Worm (Caenorhabditis elegans) whole organism, young adult: ENCODE data around the gene flp-19.

Experiments used
- B0019.2 ChIP-seq: fragments of 200-800 bp; sonication (Bioruptor generic); conservative IDR thresholded peaks from 2 replicates; pipeline ENCODE4 v1.3.6; 2022; ENCODE audit warnings: missing genetic modification reagents, missing genetic modification characterization, missing compliant biosample characterization
- B0336.3 ChIP-seq: fragments of 200-800 bp; sonication (Bioruptor generic); IDR thresholded peaks from 2 replicates; pipeline ENCODE4 v1.3.6; 2022; ENCODE audit warnings: missing genetic modification characterization, missing compliant biosample characterization
- F23B12.7 ChIP-seq: sonication (generic microtip); optimal IDR thresholded peaks from 2 replicates; lab custom pipeline; 2017; ENCODE audit warnings: missing genetic modification characterization, mild to moderate bottlenecking, missing compliant biosample characterization, antibody characterized with exemption, moderate library complexity; ENCODE audit not compliant: insufficient read depth
- F33H1.4 ChIP-seq: fragments of 200-800 bp; sonication (Bioruptor generic); IDR thresholded peaks from 2 replicates; pipeline ENCODE4 v1.3.6; 2022; ENCODE audit warnings: missing genetic modification reagents, missing genetic modification characterization, missing compliant biosample characterization
- F37B4.10 ChIP-seq: fragments of 200-800 bp; sonication (Bioruptor generic); IDR thresholded peaks from 2 replicates; pipeline ENCODE4 v1.3.6; 2022; ENCODE audit warnings: missing genetic modification characterization, missing compliant biosample characterization
- F57A8.1 ChIP-seq: fragments of 200-800 bp; sonication (Bioruptor generic); optimal IDR thresholded peaks from 2 replicates; lab custom pipeline; 2018; ENCODE audit warnings: mild to moderate bottlenecking, missing genetic modification characterization, moderate library complexity, missing compliant biosample characterization
- F57C9.4 ChIP-seq: sonication (generic microtip); optimal IDR thresholded peaks from 2 replicates; lab custom pipeline; 2017; ENCODE audit warnings: mild to moderate bottlenecking, missing genetic modification characterization, missing compliant biosample characterization
- Y53F4B.3 ChIP-seq: fragments of 200-800 bp; sonication (Bioruptor generic); IDR thresholded peaks from 2 replicates; pipeline ENCODE4 v1.3.6; 2022; ENCODE audit warnings: missing genetic modification reagents, missing genetic modification characterization, missing compliant biosample characterization
- Y53G8AR.9 ChIP-seq: fragments of 200-800 bp; sonication (Bioruptor generic); conservative IDR thresholded peaks from 2 replicates; pipeline ENCODE4 v1.3.6; 2022; ENCODE audit warnings: missing genetic modification reagents, missing genetic modification characterization, missing compliant biosample characterization
- aptf-3 ChIP-seq: fragments of 200-800 bp; sonication (Bioruptor generic); IDR thresholded peaks from 2 replicates; pipeline ENCODE4 v1.3.6; 2022; ENCODE audit warnings: missing genetic modification characterization, missing compliant biosample characterization
- athp-1 ChIP-seq: sonication (generic microtip); optimal IDR thresholded peaks from 2 replicates; lab custom pipeline; 2017; ENCODE audit warnings: mild to moderate bottlenecking, missing genetic modification characterization, missing compliant biosample characterization
- attf-5 ChIP-seq: fragments of 200-800 bp; sonication (Bioruptor generic); optimal IDR thresholded peaks from 2 replicates; lab custom pipeline; 2018; ENCODE audit warnings: mild to moderate bottlenecking, missing genetic modification characterization, missing compliant biosample characterization
- attf-6 ChIP-seq: fragments of 200-800 bp; sonication (Bioruptor generic); IDR thresholded peaks from 2 replicates; pipeline ENCODE4 v1.3.6; 2022; ENCODE audit warnings: missing genetic modification reagents, missing genetic modification characterization, missing compliant biosample characterization
- ccch-3 ChIP-seq: fragments of 200-800 bp; sonication (Bioruptor generic); optimal IDR thresholded peaks from 2 replicates; lab custom pipeline; 2018; ENCODE audit warnings: mild to moderate bottlenecking, missing genetic modification characterization, missing compliant biosample characterization
- ceh-27 ChIP-seq: fragments of 200-800 bp; sonication (Bioruptor generic); optimal IDR thresholded peaks from 2 replicates; lab custom pipeline; 2018; ENCODE audit warnings: mild to moderate bottlenecking, missing genetic modification characterization, moderate library complexity, missing compliant biosample characterization
- ceh-40 ChIP-seq: fragments of 200-800 bp; sonication (Bioruptor generic); IDR thresholded peaks from 2 replicates; pipeline ENCODE4 v1.3.6; 2022; ENCODE audit warnings: missing genetic modification characterization, missing compliant biosample characterization
- ceh-58 ChIP-seq: fragments of 200-800 bp; sonication (Bioruptor generic); IDR thresholded peaks from 2 replicates; pipeline ENCODE4 v1.3.6; 2022; ENCODE audit warnings: missing genetic modification characterization, missing compliant biosample characterization
- die-1 ChIP-seq: sonication (generic microtip); optimal IDR thresholded peaks from 2 replicates; lab custom pipeline; 2016; ENCODE audit warnings: missing genotype, mild to moderate bottlenecking, missing genetic modification characterization, missing compliant biosample characterization
- dox-1 ChIP-seq: fragments of 200-800 bp; sonication (Bioruptor generic); IDR thresholded peaks from 2 replicates; pipeline ENCODE4 v1.3.6; 2022; ENCODE audit warnings: missing genetic modification reagents, missing genetic modification characterization, missing compliant biosample characterization
- egl-18 ChIP-seq: fragments of 200-800 bp; sonication (Bioruptor generic); IDR thresholded peaks from 2 replicates; pipeline ENCODE4 v1.3.6; 2022; ENCODE audit warnings: missing genetic modification reagents, missing genetic modification characterization, missing compliant biosample characterization
- egrh-3 ChIP-seq: fragments of 200-800 bp; sonication (Bioruptor generic); IDR thresholded peaks from 2 replicates; pipeline ENCODE4 v1.3.6; 2022; ENCODE audit warnings: missing genetic modification reagents, missing genetic modification characterization, missing compliant biosample characterization
- ekl-4 ChIP-seq: fragments of 200-800 bp; sonication (Bioruptor generic); IDR thresholded peaks from 2 replicates; pipeline ENCODE4 v1.3.6; 2022; ENCODE audit warnings: missing genetic modification reagents, missing genetic modification characterization, missing compliant biosample characterization
- gei-17 ChIP-seq: fragments of 200-800 bp; sonication (Bioruptor generic); optimal IDR thresholded peaks from 2 replicates; lab custom pipeline; 2018; ENCODE audit warnings: mild to moderate bottlenecking, missing genetic modification characterization, missing compliant biosample characterization
- hlh-26 ChIP-seq: fragments of 200-800 bp; sonication (Bioruptor generic); conservative IDR thresholded peaks from 2 replicates; pipeline ENCODE4 v1.3.6; 2022; ENCODE audit warnings: missing genetic modification reagents, missing genetic modification characterization, missing compliant biosample characterization
- hmg-20 ChIP-seq: fragments of 200-800 bp; sonication (Bioruptor generic); IDR thresholded peaks from 2 replicates; pipeline ENCODE4 v1.3.6; 2022; ENCODE audit warnings: missing genetic modification reagents, missing genetic modification characterization, missing compliant biosample characterization
- hrde-1 ChIP-seq: sonication (generic microtip); optimal IDR thresholded peaks from 2 replicates; lab custom pipeline; 2016; ENCODE audit warnings: missing genetic modification characterization, mild to moderate bottlenecking, missing compliant biosample characterization, moderate library complexity, missing genotype, missing genetic modification reagents, borderline replicate concordance
- let-607 ChIP-seq, 2 experiments: fragments of 200-800 bp in 1 of 2; sonication (Bioruptor generic) in 1 of 2; sonication (generic microtip) in 1 of 2; optimal IDR thresholded peaks; 2 replicates each; lab custom pipeline; 2016 to 2018; ENCODE audit warnings: mild to moderate bottlenecking in 2 of 2, missing compliant biosample characterization in 2 of 2, missing genetic modification characterization in 2 of 2, moderate library complexity in 2 of 2, missing genotype in 1 of 2
- madf-3 ChIP-seq: fragments of 200-800 bp; sonication (Bioruptor generic); IDR thresholded peaks from 2 replicates; pipeline ENCODE4 v1.3.6; 2022; ENCODE audit warnings: missing genetic modification reagents, missing genetic modification characterization, missing compliant biosample characterization
- nfya-2 ChIP-seq: fragments of 200-800 bp; sonication (Bioruptor generic); IDR thresholded peaks from 2 replicates; pipeline ENCODE4 v1.3.6; 2022; ENCODE audit warnings: missing genetic modification reagents, missing genetic modification characterization, missing compliant biosample characterization
- nhr-120 ChIP-seq: fragments of 200-800 bp; sonication (Bioruptor generic); IDR thresholded peaks from 2 replicates; pipeline ENCODE4 v1.3.6; 2022; ENCODE audit warnings: missing genetic modification characterization, missing compliant biosample characterization
- nhr-179 ChIP-seq: sonication (generic microtip); optimal IDR thresholded peaks from 2 replicates; lab custom pipeline; 2016; ENCODE audit warnings: mild to moderate bottlenecking, missing genetic modification characterization, missing compliant biosample characterization
- nhr-27 ChIP-seq: fragments of 200-800 bp; sonication (Bioruptor generic); optimal IDR thresholded peaks from 2 replicates; lab custom pipeline; 2018; ENCODE audit warnings: mild to moderate bottlenecking, missing genetic modification characterization, moderate library complexity, missing compliant biosample characterization
- nhr-80 ChIP-seq: sonication (generic microtip); optimal IDR thresholded peaks from 2 replicates; lab custom pipeline; 2016; ENCODE audit warnings: missing genetic modification characterization, missing compliant biosample characterization
- nhr-90 ChIP-seq: sonication (generic microtip); optimal IDR thresholded peaks from 2 replicates; lab custom pipeline; 2016; ENCODE audit warnings: missing genotype, mild to moderate bottlenecking, missing genetic modification characterization, missing compliant biosample characterization
- pbrm-1 ChIP-seq: fragments of 200-800 bp; sonication (Bioruptor generic); IDR thresholded peaks from 2 replicates; pipeline ENCODE4 v1.3.6; 2022; ENCODE audit warnings: missing genetic modification reagents, missing genetic modification characterization, missing compliant biosample characterization
- pha-4 ChIP-seq: fragments of 150-350 bp; sonication (generic microtip); optimal IDR thresholded peaks from 2 replicates; lab custom pipeline; 2014; ENCODE audit warnings: missing biosample characterization, missing genetic modification reagents, missing genetic modification characterization
- repo-1 ChIP-seq: sonication (generic microtip); optimal IDR thresholded peaks from 2 replicates; lab custom pipeline; 2017; ENCODE audit warnings: mild to moderate bottlenecking, missing genetic modification characterization, missing compliant biosample characterization
- rpc-1 ChIP-seq, 2 experiments: fragments of 150-350 bp in 1 of 2; sonication (generic microtip) in 1 of 2; optimal IDR thresholded peaks; 2 replicates each; lab custom pipeline; 2014 to 2018; ENCODE audit warnings: missing biosample characterization in 1 of 2, missing genetic modification characterization in 1 of 2, missing genetic modification reagents in 1 of 2, missing genotype in 1 of 2
- snpc-1.1 ChIP-seq: sonication (generic microtip); optimal IDR thresholded peaks from 2 replicates; lab custom pipeline; 2017; ENCODE audit warnings: missing genetic modification characterization, mild to moderate bottlenecking, missing compliant biosample characterization, antibody characterized with exemption, moderate library complexity, missing genotype, missing genetic modification reagents; ENCODE audit not compliant: insufficient read depth
- snpc-3.4 ChIP-seq: sonication (generic microtip); optimal IDR thresholded peaks from 2 replicates; lab custom pipeline; 2017; ENCODE audit warnings: missing genetic modification characterization, mild to moderate bottlenecking, missing compliant biosample characterization, antibody characterized with exemption, moderate library complexity, missing genotype, missing genetic modification reagents
- sptf-2 ChIP-seq: fragments of 200-800 bp; sonication (Bioruptor generic); optimal IDR thresholded peaks from 2 replicates; lab custom pipeline; 2018; ENCODE audit warnings: mild to moderate bottlenecking, missing genetic modification characterization, missing compliant biosample characterization
- tbp1 ChIP-seq: fragments of 200-800 bp; sonication (Bioruptor generic); optimal IDR thresholded peaks from 2 replicates; lab custom pipeline; 2018; ENCODE audit warnings: mild to moderate bottlenecking, missing genetic modification characterization, missing compliant biosample characterization
- tlf-1 ChIP-seq: fragments of 200-800 bp; sonication (Bioruptor generic); optimal IDR thresholded peaks from 2 replicates; lab custom pipeline; 2018; ENCODE audit warnings: mild to moderate bottlenecking, missing genetic modification characterization, missing compliant biosample characterization
- zim-3 ChIP-seq: sonication (generic microtip); optimal IDR thresholded peaks from 2 replicates; lab custom pipeline; 2017; ENCODE audit warnings: mild to moderate bottlenecking, missing genetic modification characterization, moderate library complexity, missing compliant biosample characterization
- ztf-28 ChIP-seq: fragments of 200-800 bp; sonication (Bioruptor generic); IDR thresholded peaks from 2 replicates; pipeline ENCODE4 v1.3.6; 2022; ENCODE audit warnings: missing genetic modification reagents, missing genetic modification characterization, missing compliant biosample characterization
- ztf-6 ChIP-seq: fragments of 200-800 bp; sonication (Bioruptor generic); IDR thresholded peaks from 2 replicates; pipeline ENCODE4 v1.3.6; 2022; ENCODE audit warnings: missing genetic modification reagents, missing genetic modification characterization, missing compliant biosample characterization

The flp-19 gene

ce11 chrX:10568385-10569149 lies 35.9 kb upstream of the flp-19 start (continued):
- TF ChIP-seq die-1 (tag; lab: Kevin White, UChicago) (peak; percentile 79), ceh-58 (GFP tag; lab: Robert Waterston, UW) (no peak), snpc-1.1 (tag; lab: Kevin White, UChicago) (no peak), F33H1.4 (GFP tag; lab: Robert Waterston, UW) (no peak), Y53F4B.3 (GFP tag; lab: Robert Waterston, UW) (no peak), B0019.2 (no peak), rpc-1 (optimal IDR thresholded peaks at IDR 0.05; lab: Kevin White, UChicago) (no peak), rpc-1 (tag; optimal IDR thresholded peaks at IDR 0.05; lab: Kevin White, UChicago) (no peak), ztf-6 (GFP tag; lab: Robert Waterston, UW) (no peak), nhr-27 (no peak), athp-1 (tag; lab: Kevin White, UChicago) (peak; percentile 53), ccch-3 (GFP tag; lab: Kevin White, UChicago) (no peak), hrde-1 (no peak), madf-3 (GFP tag; lab: Robert Waterston, UW) (no peak), B0336.3 (GFP tag; lab: Robert Waterston, UW) (peak; percentile 96), nhr-179 (tag; lab: Kevin White, UChicago) (no peak), egl-18 (GFP tag; lab: Robert Waterston, UW) (peak; percentile 33; the same call in 1 of the 2 replicates), tbp1 (peak; percentile 49), nhr-90 (tag; lab: Kevin White, UChicago) (peak; percentile 73), nfya-2 (GFP tag; lab: Robert Waterston, UW) (no peak), sptf-2 (GFP tag; lab: Kevin White, UChicago) (peak; percentile 58), repo-1 (peak; percentile 80), ceh-27 (GFP tag; lab: Kevin White, UChicago) (peak; percentile 89), aptf-3 (GFP tag; lab: Robert Waterston, UW) (no peak), zim-3 (tag; lab: Kevin White, UChicago) (peak; percentile 52), Y53G8AR.9 (GFP tag; lab: Robert Waterston, UW) (peak; percentile 59; the same call in 1 of the 2 replicates), snpc-3.4 (peak; percentile 43), F57A8.1 (GFP tag; lab: Kevin White, UChicago) (no peak), egrh-3 (GFP tag; lab: Robert Waterston, UW) (peak; percentile 86), attf-5 (GFP tag; lab: Kevin White, UChicago) (peak; percentile 95), attf-6 (GFP tag; lab: Robert Waterston, UW) (no peak), pbrm-1 (GFP tag; lab: Robert Waterston, UW) (peak; percentile 40), tlf-1 (GFP tag; lab: Kevin White, UChicago) (peak; percentile 62), F37B4.10 (GFP tag; lab: Robert Waterston, UW) (no peak), dox-1 (GFP tag; lab: Robert Waterston, UW) (peak; percentile 91), F57C9.4 (tag; lab: Kevin White, UChicago) (no peak), F23B12.7 (tag; lab: Kevin White, UChicago) (peak; percentile 7), nhr-80 (tag; lab: Kevin White, UChicago) (peak; percentile 98), nhr-120 (no peak), let-607 (tag; optimal IDR thresholded peaks at IDR 0.05; lab: Kevin White, UChicago) (peak; percentile 44 to 77), ztf-28 (GFP tag; lab: Robert Waterston, UW) (no peak), gei-17 (GFP tag; lab: Kevin White, UChicago) (peak; percentile 88), hlh-26 (no peak), ekl-4 (peak; percentile 75; the same call in 1 of the 2 replicates), hmg-20 (peak; percentile 44; the same call in 1 of the 2 replicates), ceh-40 (GFP tag; lab: Robert Waterston, UW) (no peak), pha-4 (peak; percentile 34)
